Worm (Caenorhabditis elegans) whole organism, early embryonic: ENCODE data around the gene K09C6.9.

Experiments used
- B0310.2 ChIP-seq: sonication (generic microtip); optimal IDR thresholded peaks from 2 replicates; lab custom pipeline; 2016; ENCODE audit warnings: mild to moderate bottlenecking, missing genetic modification characterization, missing compliant biosample characterization
- ama-1 ChIP-seq: fragments of 150-350 bp; optimal IDR thresholded peaks from 2 replicates; lab custom pipeline; 2014
- ceh-13 ChIP-seq: fragments of 200-800 bp; sonication (Bioruptor generic); optimal IDR thresholded peaks from 2 replicates; lab custom pipeline; 2018; ENCODE audit warnings: mild to moderate bottlenecking, missing genetic modification characterization, missing compliant biosample characterization
- ets-7 ChIP-seq: sonication (generic microtip); optimal IDR thresholded peaks from 2 replicates; lab custom pipeline; 2016; ENCODE audit warnings: missing genotype, missing genetic modification characterization, missing compliant biosample characterization
- hmbx-1 ChIP-seq: sonication (generic microtip); optimal IDR thresholded peaks from 2 replicates; lab custom pipeline; 2016; ENCODE audit warnings: mild to moderate bottlenecking, missing genetic modification characterization, missing compliant biosample characterization
- hmg-4 ChIP-seq: fragments of 200-800 bp; sonication (Bioruptor generic); optimal IDR thresholded peaks from 2 replicates; lab custom pipeline; 2018; ENCODE audit warnings: mild to moderate bottlenecking, missing genetic modification characterization, missing compliant biosample characterization
- pes-1 ChIP-seq: fragments of 200-800 bp; sonication (Bioruptor generic); IDR thresholded peaks from 2 replicates; pipeline ENCODE4 v1.3.6; 2022; ENCODE audit warnings: missing genetic modification reagents, missing genetic modification characterization, missing compliant biosample characterization
- scrt-1 ChIP-seq: fragments of 200-800 bp; sonication (Bioruptor generic); IDR thresholded peaks from 2 replicates; pipeline ENCODE4 v1.3.6; 2022; ENCODE audit warnings: missing genetic modification characterization, missing compliant biosample characterization
- sea-1 ChIP-seq: fragments of 200-800 bp; sonication (Bioruptor generic); conservative IDR thresholded peaks from 2 replicates; pipeline ENCODE4 v1.3.6; 2022; ENCODE audit warnings: missing genetic modification characterization, missing compliant biosample characterization
- tbx-37 ChIP-seq: fragments of 200-800 bp; sonication (Bioruptor generic); conservative IDR thresholded peaks from 2 replicates; pipeline ENCODE4 v1.3.6; 2022; ENCODE audit warnings: missing genetic modification reagents, missing genetic modification characterization, missing compliant biosample characterization
- tra-4 ChIP-seq: sonication (generic microtip); optimal IDR thresholded peaks from 2 replicates; lab custom pipeline; 2017; ENCODE audit warnings: missing genetic modification characterization, missing compliant biosample characterization

ce11 chrV:810281-810862, 44.5 kb downstream of the K09C6.9 start, which contains the start of gene R13D11.4:
- TF ChIP-seq B0310.2 (tag; lab: Kevin White, UChicago): no peak
- TF ChIP-seq ets-7 (tag; lab: Kevin White, UChicago): no peak
- TF ChIP-seq scrt-1: no peak
- no peak for TF ChIP-seq tbx-37
- no peak for TF ChIP-seq ama-1
- no peak for TF ChIP-seq tra-4 (tag; lab: Kevin White, UChicago)
- TF ChIP-seq ceh-13: no peak
- TF ChIP-seq pes-1 (GFP tag; lab: Robert Waterston, UW): no peak
- TF ChIP-seq sea-1 (GFP tag; lab: Robert Waterston, UW): no peak
- no peak for TF ChIP-seq hmbx-1
- TF ChIP-seq hmg-4 (GFP tag; lab: Kevin White, UChicago): no peak
